Fruit fly (Drosophila melanogaster): Measurements from ENCODE around the gene CG12104.

The CG12104 gene

DNA sequence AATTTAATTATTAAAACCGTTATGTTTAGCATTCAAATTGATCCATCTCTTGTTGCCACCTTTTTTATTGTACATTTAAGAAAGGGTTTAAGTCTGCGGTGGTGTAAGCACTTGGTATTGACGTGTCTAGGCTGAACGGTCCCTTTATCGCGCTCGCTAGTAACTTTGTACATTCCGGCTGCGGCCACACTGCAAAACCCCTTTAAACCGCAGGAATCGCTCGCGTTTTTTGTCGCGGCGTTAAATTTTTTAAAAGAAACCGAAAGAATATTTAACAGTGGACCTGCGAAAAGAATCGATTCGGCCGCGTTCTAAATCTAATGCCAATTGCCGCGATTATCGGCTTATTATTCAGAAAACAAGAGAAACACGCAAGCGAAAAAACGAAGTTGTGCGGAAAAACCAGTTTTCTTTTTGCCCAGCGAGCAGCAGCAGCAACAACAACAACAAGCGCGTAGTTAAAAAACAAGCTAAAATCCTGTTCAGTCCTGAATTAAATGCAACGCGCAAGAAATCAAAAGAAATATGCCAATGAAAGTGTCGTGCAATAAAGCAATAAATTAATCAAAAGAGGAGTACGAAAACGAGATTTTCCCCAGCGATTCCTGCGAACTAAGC lies 25.9 kb downstream of the CG12104 start, which contains the start of gene CG13917 (continued):
- no peak for TF ChIP-seq Doc2 (GFP tag; IDR thresholded peaks at IDR 0.05)
- no peak for TF ChIP-seq CG14014 (GFP tag; IDR thresholded peaks at IDR 0.05)
- no peak for TF ChIP-seq pan (optimal IDR thresholded peaks at IDR 0.05)
- no peak for TF ChIP-seq pan (GFP tag; optimal IDR thresholded peaks at IDR 0.05 in 1 of 2, IDR thresholded peaks at IDR 0.05 in 1 of 2)
- peak; percentile 25 for TF ChIP-seq run (tag; optimal IDR thresholded peaks at IDR 0.05)
- TF ChIP-seq dmrt99B (tag; optimal IDR thresholded peaks at IDR 0.05), result no peak
- no peak for TF ChIP-seq vfl (GFP tag; optimal IDR thresholded peaks at IDR 0.05)
- TF ChIP-seq CG7786 (GFP tag; optimal IDR thresholded peaks at IDR 0.05), result no peak
- TF ChIP-seq unc-4 (GFP tag; IDR thresholded peaks at IDR 0.05; ENCODE audit: partially characterized antibody), result no peak
- no peak for TF ChIP-seq her (GFP tag; optimal IDR thresholded peaks at IDR 0.05)
- TF ChIP-seq CG6254 (GFP tag; optimal IDR thresholded peaks at IDR 0.05), result no peak
- TF ChIP-seq CG6654 (GFP tag; optimal IDR thresholded peaks at IDR 0.05), result no peak
- no peak for TF ChIP-seq Camta (GFP tag; optimal IDR thresholded peaks at IDR 0.05)
- peak; percentile 33 for TF ChIP-seq CG2116 (GFP tag; optimal IDR thresholded peaks at IDR 0.05)
- TF ChIP-seq Bteb2 (GFP tag; optimal IDR thresholded peaks at IDR 0.05), result no peak
- peak; percentile 12 for TF ChIP-seq CG8290 (GFP tag; optimal IDR thresholded peaks at IDR 0.05)
- TF ChIP-seq CG8290 (tag; optimal IDR thresholded peaks at IDR 0.05), result peak in 1 of 2 experiments; percentile 14
- TF ChIP-seq CG2712 (tag; optimal IDR thresholded peaks at IDR 0.05), result peak; percentile 22
- TF ChIP-seq corto (GFP tag; optimal IDR thresholded peaks at IDR 0.05), result no peak
- TF ChIP-seq Fer3 (tag; optimal IDR thresholded peaks at IDR 0.05), result no peak
- TF ChIP-seq grau (tag; optimal IDR thresholded peaks at IDR 0.05), result no peak
- TF ChIP-seq insv (GFP tag; optimal IDR thresholded peaks at IDR 0.05), result no peak
- no peak for TF ChIP-seq slp2 (GFP tag; optimal IDR thresholded peaks at IDR 0.05)
- no peak for TF ChIP-seq CG13424 (tag; optimal IDR thresholded peaks at IDR 0.05)
- no peak for TF ChIP-seq YL-1 (GFP tag; optimal IDR thresholded peaks at IDR 0.05)
- no peak for TF ChIP-seq CG4282 (GFP tag; optimal IDR thresholded peaks at IDR 0.05)
- no peak for TF ChIP-seq CG2875 (GFP tag; optimal IDR thresholded peaks at IDR 0.05)
- TF ChIP-seq croc (GFP tag; conservative IDR thresholded peaks at IDR 0.05), result no peak
- no peak for TF ChIP-seq Hmx (GFP tag; optimal IDR thresholded peaks at IDR 0.05)
- no peak for TF ChIP-seq C15 (GFP tag; IDR thresholded peaks at IDR 0.05)
- TF ChIP-seq CG12104 (GFP tag; optimal IDR thresholded peaks at IDR 0.05), result no peak
- TF ChIP-seq cad (GFP tag; optimal IDR thresholded peaks at IDR 0.05), result no peak
- no peak for TF ChIP-seq tup (GFP tag; optimal IDR thresholded peaks at IDR 0.05)
- no peak for TF ChIP-seq CG3065 (GFP tag; optimal IDR thresholded peaks at IDR 0.05)
- no peak for TF ChIP-seq CG10543 (GFP tag; optimal IDR thresholded peaks at IDR 0.05)
- no peak for TF ChIP-seq pros (GFP tag; optimal IDR thresholded peaks at IDR 0.05)
- TF ChIP-seq nau (GFP tag; optimal IDR thresholded peaks at IDR 0.05), result no peak
- TF ChIP-seq CG10654 (GFP tag; optimal IDR thresholded peaks at IDR 0.05), result no peak
- TF ChIP-seq Jarid2 (GFP tag; optimal IDR thresholded peaks at IDR 0.05), result peak; percentile 52
- peak; percentile 5 for TF ChIP-seq Side (GFP tag; optimal IDR thresholded peaks at IDR 0.05)
- no peak for TF ChIP-seq grn (GFP tag; optimal IDR thresholded peaks at IDR 0.05)
- TF ChIP-seq ATbp (GFP tag; optimal IDR thresholded peaks at IDR 0.05), result no peak
- TF ChIP-seq wek (GFP tag; optimal IDR thresholded peaks at IDR 0.05), result no peak
- no peak for TF ChIP-seq Dref (GFP tag; IDR thresholded peaks at IDR 0.05)
- TF ChIP-seq CG1792 (GFP tag; optimal IDR thresholded peaks at IDR 0.05), result no peak
- no peak for TF ChIP-seq Ssrp (tag; optimal IDR thresholded peaks at IDR 0.05)
- no peak for TF ChIP-seq slou (GFP tag; optimal IDR thresholded peaks at IDR 0.05)
- TF ChIP-seq CG18262 (tag; optimal IDR thresholded peaks at IDR 0.05), result no peak
- TF ChIP-seq CG9876 (GFP tag; optimal IDR thresholded peaks at IDR 0.05), result no peak
